Worm (Caenorhabditis elegans) whole organism, midembryonic: ENCODE data around the gene tars-1.

Source experiments
- cog-1 ChIP-seq: sonication (generic microtip); optimal IDR thresholded peaks from 2 replicates; lab custom pipeline; 2016; ENCODE audit warnings: missing genetic modification characterization, missing compliant biosample characterization
- flt-1 ChIP-seq: fragments of 200-800 bp; sonication (Bioruptor generic); IDR thresholded peaks from 2 replicates; pipeline ENCODE4 v1.3.6; 2022; ENCODE audit warnings: missing genetic modification characterization, missing compliant biosample characterization
- klf-2 ChIP-seq: fragments of 200-800 bp; sonication (Bioruptor generic); conservative IDR thresholded peaks from 2 replicates; pipeline ENCODE4 v1.3.6; 2022; ENCODE audit warnings: missing genetic modification reagents, missing genetic modification characterization, missing compliant biosample characterization
- med-1 ChIP-seq: sonication (generic microtip); optimal IDR thresholded peaks from 2 replicates; lab custom pipeline; 2017; ENCODE audit warnings: missing genetic modification characterization, mild to moderate bottlenecking, missing compliant biosample characterization, antibody characterized with exemption, missing genetic modification reagents; ENCODE audit not compliant: insufficient read depth
- ref-1 ChIP-seq: fragments of 200-800 bp; sonication (Bioruptor generic); conservative IDR thresholded peaks from 2 replicates; pipeline ENCODE4 v1.3.6; 2022; ENCODE audit warnings: missing genetic modification reagents, missing genetic modification characterization, missing compliant biosample characterization
- tab-1 ChIP-seq: fragments of 200-800 bp; sonication (Bioruptor generic); IDR thresholded peaks from 2 replicates; pipeline ENCODE4 v1.3.6; 2022; ENCODE audit warnings: missing genetic modification characterization, missing compliant biosample characterization

- TF ChIP-seq flt-1 (no peak), cog-1 (tag; lab: Kevin White, UChicago) (no peak), ref-1 (GFP tag; lab: Robert Waterston, UW) (no peak), med-1 (GFP tag; lab: Kevin White, UChicago) (no peak), klf-2 (GFP tag; lab: Robert Waterston, UW) (no peak), tab-1 (GFP tag; lab: Robert Waterston, UW) (no peak)
Observed at ce11 chrII:11728545-11729105, 33.2 kb upstream of the tars-1 start, which contains the start of gene alh-8.
